Worm (Caenorhabditis elegans): ENCODE measurements around the gene srh-125.

Gene srh-125

DNA sequence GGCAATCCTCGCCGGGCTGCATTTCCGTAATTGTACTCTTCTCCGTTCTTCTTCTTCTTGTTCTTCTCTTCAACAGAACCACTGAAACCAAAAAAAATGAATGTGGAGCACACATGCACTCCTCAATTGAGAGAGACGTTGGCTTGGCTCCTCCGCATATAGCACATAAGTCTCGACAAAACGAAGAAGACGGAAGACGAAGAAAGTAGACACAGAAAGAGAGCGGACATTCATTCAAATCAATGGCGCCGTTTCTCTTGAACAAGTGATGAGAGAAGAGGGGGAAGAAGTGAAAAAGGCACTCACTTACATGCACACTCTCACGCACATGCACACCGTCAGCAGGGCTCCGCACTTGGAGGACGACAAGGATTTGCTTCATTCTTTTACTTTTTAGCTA lies 39.1 kb downstream of the srh-125 start, which contains the start of gene F25E5.9:
Gene F25E5.9 (minus strand): TSS at position 382 of the 400 bp plus-strand sequence.
- TF ChIP-seq unc-62 (GFP tag; optimal IDR thresholded peaks at IDR 0.05) = no peak

DNA sequence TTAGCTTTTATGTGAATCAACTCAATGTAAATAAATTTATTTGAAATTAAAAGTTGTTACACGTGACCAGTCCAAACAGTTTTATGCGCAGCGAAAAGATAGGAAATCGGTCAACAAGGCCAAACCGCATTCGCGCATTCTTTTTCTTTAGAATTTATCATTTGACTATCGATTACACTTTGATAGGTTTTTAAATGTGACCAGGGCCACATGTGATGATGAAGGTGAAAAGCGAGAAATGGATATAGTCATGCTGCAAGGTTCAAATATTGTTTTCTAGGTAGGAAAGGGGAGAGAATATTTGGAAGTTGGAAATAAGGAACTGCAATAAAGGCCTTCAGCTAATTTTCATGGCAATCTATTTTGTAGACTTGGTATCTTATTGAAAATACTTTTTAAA lies 39.8 kb downstream of the srh-125 start:
- no peak for TF ChIP-seq unc-62 (GFP tag; optimal IDR thresholded peaks at IDR 0.05)

DNA sequence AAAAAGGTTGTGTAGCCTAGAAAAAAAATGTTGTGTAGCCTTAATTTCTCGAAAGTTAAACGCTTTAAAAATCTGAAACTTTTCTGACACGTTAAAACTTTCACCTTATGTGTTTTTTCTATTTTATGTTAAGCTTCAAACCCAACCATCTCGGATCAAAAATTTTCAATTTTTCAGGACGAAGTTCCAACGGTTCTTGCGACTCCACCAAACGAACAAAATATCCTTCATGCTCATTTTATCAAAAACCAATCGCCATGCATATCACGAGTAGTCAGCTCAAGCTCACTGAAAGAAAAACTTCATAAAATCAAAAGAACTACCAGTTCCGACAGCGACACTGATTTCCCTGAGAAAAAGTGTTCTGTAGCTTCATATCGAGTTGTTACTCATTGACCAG lies 40.2 kb downstream of the srh-125 start:
- TF ChIP-seq unc-62 (GFP tag; optimal IDR thresholded peaks at IDR 0.05) = no peak

DNA sequence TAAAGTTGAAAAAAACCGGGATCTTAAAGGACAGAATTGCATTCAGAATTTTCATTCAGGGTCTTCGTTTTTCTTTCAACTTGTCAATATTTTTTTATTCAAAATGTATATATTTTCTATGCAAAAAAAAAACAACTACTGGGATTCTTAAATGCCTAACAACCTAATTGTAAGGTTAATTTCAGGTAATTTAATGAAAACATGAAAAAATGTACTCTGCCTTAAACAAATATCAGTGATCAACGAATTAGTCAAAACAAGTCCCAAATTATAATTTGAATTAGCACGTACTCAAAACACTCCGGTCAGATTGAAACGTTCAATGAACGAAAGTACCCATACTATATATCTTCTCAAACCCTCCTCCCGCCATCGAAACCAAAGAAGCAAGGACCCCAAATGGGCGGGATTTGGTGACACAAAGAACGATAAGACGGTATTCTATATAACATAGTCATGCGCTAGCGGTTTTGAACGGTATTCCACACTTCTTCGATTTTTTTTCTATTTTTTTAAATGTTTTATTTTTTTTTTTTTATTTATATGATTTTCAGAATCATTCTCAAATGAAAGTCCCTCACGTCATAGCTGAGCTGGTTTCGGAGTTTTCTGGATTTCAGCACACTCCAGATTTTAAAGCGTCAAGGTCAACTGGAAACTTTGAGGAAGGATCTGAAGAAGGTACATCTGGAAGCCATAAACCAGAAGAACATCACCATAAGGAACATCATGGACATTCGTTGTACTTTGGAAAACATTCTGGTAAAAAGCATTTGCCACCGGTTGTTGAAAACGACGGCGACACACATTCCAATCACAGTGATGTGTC lies 41.1 kb downstream of the srh-125 start, which contains the start of the genes ddo-2 and F25E5.8:
Gene ddo-2 (minus strand): TSS at position 330 of the 829 bp plus-strand sequence.
Gene F25E5.8 (plus strand): TSS at position 555 of the 829 bp plus-strand sequence.
- TF ChIP-seq unc-62 (GFP tag; optimal IDR thresholded peaks at IDR 0.05) = no peak

DNA sequence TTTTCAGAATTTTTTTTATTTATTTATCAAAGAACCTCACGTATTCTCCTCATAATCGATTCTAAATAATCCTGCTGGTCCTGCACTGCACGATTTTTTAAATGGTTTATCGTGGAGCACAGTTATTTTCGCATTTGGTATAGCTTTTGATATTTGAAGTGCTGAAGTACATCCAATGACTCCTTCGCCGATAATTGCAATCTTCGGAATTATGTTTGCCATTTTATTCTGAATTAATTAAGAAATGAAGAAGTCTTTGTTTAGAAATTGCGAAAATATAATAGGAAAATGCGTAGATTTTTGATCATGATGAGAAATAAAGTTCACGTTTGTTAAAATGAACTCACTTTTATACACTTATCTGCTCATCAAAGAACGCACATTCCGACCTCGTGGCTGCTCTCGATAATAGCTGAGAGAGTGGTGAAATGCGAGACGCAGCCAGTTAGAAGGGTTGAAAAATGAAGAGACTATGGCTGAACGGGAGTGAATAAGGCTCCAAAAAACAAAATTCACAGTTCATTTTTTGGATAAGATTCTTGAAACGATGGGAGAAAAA lies 41.8 kb downstream of the srh-125 start:
- TF ChIP-seq unc-62 (GFP tag; optimal IDR thresholded peaks at IDR 0.05) = no peak

DNA sequence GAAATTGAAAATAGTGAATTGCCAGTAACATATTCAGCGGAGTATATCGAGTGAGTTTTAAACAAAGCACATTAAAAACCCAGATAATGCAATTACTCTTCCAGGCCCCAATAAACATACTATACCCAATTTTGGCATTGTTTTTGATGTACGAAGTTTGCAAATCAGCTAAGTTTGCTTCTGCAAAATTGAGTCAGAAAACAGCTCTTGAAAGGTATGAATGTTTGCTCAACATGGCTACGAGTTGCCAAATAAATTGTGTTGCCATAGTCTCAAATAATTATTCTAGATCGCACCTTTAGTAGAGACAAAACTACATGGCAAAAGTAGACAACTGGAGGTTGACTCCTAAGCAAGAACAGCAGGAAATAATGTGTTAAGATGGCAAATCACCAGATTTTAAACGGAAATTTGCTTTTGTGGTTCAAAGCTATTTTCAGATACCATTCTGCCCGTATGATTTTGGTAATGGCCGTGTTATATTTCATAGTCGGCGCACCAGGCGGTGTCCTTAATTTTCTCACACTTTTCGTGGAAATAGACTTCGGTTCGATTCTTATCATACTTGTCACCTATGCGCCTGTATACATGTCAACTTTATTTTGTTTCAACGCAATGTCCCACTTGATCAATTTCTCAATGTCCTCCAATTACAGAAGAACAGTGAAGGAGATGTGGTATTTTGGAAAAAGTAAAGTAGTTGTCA lies 44.1 kb downstream of the srh-125 start:
- no peak for TF ChIP-seq unc-62 (GFP tag; optimal IDR thresholded peaks at IDR 0.05)

DNA sequence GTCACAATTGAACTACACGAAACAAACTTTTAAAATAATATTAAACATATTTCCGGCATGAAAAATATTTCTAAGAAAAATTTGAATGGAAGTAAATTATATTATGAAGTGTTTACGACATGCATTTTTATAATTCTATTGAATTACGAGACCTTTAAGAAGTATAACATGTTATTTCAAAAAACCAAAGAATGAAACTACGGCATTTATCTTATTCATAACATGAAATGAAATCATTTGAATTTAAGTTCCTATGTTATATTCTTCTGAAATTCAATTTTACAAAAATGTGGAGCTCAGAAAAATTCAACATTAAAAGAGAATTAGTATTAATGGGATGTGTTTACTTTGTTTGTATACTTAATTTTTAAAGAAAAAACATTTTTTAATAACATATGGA lies 45.6 kb downstream of the srh-125 start, which contains the start of gene srw-71:
Gene srw-71 (minus strand): TSS at position 101 of the 400 bp plus-strand sequence.
- no peak for TF ChIP-seq unc-62 (GFP tag; optimal IDR thresholded peaks at IDR 0.05)

DNA sequence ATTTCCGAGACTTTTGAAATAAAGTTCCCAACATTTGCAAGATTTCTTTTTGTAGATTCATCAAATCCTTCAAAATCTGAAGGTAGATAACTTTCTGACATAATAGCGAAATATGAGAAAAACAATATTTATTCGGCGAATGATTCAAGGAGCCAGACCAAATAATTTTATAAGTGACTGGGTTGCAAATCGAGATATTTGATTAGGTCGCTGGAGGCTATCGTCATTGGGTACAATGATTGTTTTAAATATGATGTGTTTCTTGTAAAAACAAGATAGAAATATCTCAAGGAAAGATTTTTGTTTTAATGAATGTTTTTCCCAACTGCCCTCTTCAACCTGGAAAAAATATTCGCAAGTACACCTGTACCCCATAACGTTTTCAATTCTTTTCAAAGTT lies 47.8 kb downstream of the srh-125 start, which contains the start of gene srw-69:
Gene srw-69 (minus strand): TSS at position 101 of the 400 bp plus-strand sequence.
- TF ChIP-seq unc-62 (GFP tag; optimal IDR thresholded peaks at IDR 0.05) = no peak

DNA sequence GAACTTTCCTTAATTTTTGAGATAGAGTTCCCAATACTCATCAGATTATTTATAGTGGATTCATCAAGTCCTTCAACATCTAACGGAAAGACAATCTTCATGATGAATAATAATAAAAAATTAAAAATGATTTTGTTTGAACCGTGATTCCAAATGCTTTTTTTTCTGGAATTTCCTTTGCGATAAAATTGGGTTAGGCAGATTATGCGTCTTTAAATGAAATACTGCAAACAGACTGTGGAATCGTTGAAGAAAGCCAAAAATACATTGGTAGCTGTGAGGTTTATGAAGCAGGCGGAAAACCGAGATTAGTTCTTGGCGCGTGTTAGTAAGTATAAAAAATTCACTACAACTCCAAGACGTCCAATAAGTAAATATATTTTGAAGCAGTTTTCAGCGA lies 50.1 kb downstream of the srh-125 start, which contains the start of gene srw-68:
Gene srw-68 (minus strand): TSS at position 101 of the 400 bp plus-strand sequence.
- TF ChIP-seq unc-62 (GFP tag; optimal IDR thresholded peaks at IDR 0.05) = no peak
